Fruit fly (Drosophila melanogaster): ENCODE results near the gene CG33500.

Gene CG33500

DNA sequence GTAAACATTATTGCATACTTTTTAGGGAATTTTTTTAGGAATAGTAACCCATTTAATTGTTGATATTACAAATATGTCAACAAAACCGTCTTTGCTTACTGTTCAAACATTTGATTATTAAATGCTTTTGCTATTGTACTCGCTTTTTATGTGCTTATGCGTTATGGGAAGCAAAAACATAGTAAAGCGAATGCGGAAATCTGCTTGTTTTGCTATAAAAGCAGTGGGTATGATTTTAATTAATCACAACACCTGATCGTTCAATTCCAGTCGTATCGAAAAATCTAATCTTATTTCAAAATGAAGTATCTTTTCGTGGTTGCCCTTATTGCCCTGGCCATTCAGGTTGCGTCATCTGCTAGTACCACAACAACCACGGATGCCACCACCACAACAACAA, at the start of gene CG33500:
CG33500 (plus strand) TSS at position 301 of the 400 bp plus-strand sequence.
- TF ChIP-seq Sin3A (optimal IDR thresholded peaks at IDR 0.05) (no peak), h (optimal IDR thresholded peaks at IDR 0.05) (no peak), psq (optimal IDR thresholded peaks at IDR 0.05) (no peak), Myc (optimal IDR thresholded peaks at IDR 0.05) (no peak)

DNA sequence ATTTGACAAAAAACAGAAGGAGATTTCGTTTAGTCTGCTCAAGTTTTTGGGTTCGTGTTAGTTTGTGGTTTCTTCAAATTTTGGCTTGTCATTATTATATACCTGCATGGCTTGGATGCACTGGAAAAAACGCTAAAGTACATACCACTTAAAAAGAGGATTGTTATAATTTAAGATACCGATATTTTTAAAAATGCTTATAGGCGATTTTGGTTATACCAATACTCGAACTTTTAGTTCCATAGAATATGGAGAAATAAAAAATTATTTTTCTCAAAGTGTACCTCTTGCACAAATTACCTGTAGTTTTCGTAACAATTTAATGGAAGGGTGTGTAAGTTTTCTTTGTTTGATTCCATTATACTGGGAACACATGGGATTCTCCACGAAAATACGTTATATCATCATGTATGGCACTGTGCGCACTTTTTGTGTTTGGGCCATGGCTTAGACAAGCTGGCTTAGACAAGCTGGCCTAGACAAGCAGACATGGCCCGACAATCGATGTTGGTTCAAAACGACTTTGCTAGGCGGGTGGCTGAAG, 43.0 kb upstream of the CG33500 start, which contains the start of gene Fum3:
Fum3 (minus strand) TSS at position 494 of the 544 bp plus-strand sequence.
- TF ChIP-seq psq (optimal IDR thresholded peaks at IDR 0.05) (no peak), insv (optimal IDR thresholded peaks at IDR 0.05) (no peak), ttk (optimal IDR thresholded peaks at IDR 0.05) (no peak), h (optimal IDR thresholded peaks at IDR 0.05) (no peak), Myc (optimal IDR thresholded peaks at IDR 0.05) (no peak), Sin3A (optimal IDR thresholded peaks at IDR 0.05) (no peak)

DNA sequence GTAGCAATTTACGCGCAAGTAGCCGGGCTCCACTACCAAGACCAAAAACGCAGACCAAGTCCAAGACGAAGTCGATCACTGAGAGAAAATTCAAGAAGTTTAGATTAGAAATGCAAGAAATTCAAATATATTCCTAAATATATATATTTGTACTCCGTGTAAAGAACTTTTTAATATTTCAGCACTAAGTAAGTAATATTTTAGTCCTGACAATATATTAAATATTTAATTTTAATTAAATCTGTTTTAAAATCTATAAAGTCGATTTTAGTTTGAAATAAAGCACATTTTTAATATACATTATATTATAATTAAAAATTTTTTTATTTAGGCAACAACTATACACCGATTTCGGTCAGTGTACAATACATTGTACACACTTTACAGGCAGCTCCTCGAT, 41.5 kb upstream of the CG33500 start:
- TF ChIP-seq ttk (optimal IDR thresholded peaks at IDR 0.05) = no peak

DNA sequence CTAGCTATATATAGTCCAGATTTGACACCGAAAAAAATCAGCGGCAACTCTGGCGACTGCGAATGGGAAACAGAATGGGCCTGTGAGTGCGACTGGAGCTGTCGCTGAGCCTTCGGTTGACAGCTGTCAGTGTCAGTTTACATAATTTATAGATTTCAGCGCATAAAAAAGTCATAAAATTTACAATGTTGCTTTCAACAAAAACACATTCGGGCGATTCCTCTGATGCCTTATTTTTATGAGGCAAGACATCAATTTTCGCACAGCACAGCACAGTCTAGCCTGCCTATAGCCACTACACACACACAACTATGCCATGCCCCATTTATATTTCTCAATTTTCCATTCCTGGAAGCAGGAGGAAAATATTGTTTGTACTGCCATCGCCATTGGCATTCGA, 36.0 kb upstream of the CG33500 start:
- no peak for TF ChIP-seq ttk (optimal IDR thresholded peaks at IDR 0.05)

DNA sequence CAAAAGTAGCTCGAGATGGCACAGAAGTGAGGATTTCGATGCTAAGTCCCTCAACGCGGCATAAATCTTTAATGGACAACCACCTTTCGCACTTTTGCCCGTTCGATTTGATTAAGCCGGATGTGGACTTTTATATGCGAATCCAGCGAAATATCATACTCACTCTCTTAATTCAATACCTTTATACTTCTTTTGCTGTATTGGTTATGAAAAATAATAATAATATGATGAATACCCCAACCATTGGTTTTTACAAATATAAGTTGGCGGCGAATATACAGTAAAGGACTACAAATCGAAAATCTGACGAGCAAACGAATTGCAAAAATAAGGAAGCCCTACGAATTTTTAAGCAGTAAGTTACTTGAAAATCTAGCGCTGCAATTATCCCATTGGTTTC, 35.4 kb upstream of the CG33500 start, which contains the start of gene Vha16-3:
Vha16-3 (plus strand) TSS at position 301 of the 400 bp plus-strand sequence.
- TF ChIP-seq insv (optimal IDR thresholded peaks at IDR 0.05) = no peak
- TF ChIP-seq Sin3A (optimal IDR thresholded peaks at IDR 0.05) = no peak
- TF ChIP-seq h (optimal IDR thresholded peaks at IDR 0.05) = no peak
- TF ChIP-seq psq (optimal IDR thresholded peaks at IDR 0.05) = no peak
- TF ChIP-seq Myc (optimal IDR thresholded peaks at IDR 0.05) = no peak
- TF ChIP-seq ttk (optimal IDR thresholded peaks at IDR 0.05) = no peak

DNA sequence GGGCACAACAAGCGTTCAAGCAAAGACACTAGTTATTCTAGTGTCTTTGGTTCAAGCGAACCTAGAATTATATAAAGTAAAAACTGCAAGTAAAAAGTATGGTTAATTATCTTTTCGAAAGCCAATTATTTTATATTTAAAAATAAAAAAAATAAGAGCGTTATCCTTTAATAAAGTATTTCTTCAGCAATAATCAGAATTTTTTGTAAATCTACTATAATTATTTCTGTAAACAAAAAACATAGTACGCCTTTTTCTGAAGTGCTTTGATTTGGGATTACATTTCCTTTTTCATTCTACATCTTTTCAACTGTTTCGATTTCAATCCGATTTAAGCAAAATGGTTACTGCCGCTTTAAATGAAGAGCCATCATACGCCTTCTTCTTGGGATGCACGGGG, 33.8 kb upstream of the CG33500 start, which contains the start of gene Vha16-2:
Vha16-2 (plus strand) TSS at position 301 of the 400 bp plus-strand sequence.
- TF ChIP-seq h (optimal IDR thresholded peaks at IDR 0.05) (no peak), Myc (optimal IDR thresholded peaks at IDR 0.05) (no peak)

DNA sequence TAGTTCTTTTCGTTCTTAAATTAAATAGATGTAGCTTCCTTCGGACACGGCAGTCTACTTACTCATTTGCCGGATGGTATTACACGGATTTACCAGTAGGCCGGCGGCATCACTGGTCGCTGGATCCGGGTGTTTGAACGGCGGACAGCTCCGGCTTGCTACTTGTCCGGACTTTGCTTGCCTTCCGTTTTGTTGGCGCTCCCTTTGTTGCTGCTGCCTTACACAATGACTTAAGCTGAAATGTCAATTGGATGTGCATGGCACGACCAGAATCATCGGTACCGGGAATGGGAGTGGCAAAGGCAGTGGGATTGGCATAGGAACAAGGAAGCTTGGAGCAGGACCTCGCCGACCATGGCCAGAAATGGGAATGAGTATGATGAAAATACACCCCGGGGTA, 28.1 kb upstream of the CG33500 start:
- TF ChIP-seq psq (optimal IDR thresholded peaks at IDR 0.05) (no peak), ttk (optimal IDR thresholded peaks at IDR 0.05) (no peak), Myc (optimal IDR thresholded peaks at IDR 0.05) (no peak), insv (optimal IDR thresholded peaks at IDR 0.05) (no peak), Sin3A (optimal IDR thresholded peaks at IDR 0.05) (no peak), h (optimal IDR thresholded peaks at IDR 0.05) (no peak)

DNA sequence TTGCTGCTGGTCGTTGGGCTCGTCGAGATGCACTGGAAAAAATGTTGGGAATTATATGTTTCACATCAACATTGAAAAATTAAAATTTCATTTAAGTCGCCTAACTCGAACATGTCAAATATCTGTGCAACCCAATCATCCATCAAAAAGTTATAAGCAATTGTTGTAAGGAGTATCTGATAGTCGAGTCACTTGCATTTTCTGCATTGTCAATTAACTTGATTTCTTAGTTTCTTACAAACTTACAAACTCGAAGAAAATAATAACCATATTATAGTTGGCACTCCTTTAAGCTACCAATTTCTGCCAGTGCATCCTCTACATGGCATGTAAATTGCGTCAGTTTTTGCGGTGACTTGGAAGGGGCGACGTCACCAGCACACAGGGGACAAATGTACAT, 25.3 kb upstream of the CG33500 start:
- TF ChIP-seq h (optimal IDR thresholded peaks at IDR 0.05) (no peak), psq (optimal IDR thresholded peaks at IDR 0.05) (no peak), Sin3A (optimal IDR thresholded peaks at IDR 0.05) (no peak), Myc (optimal IDR thresholded peaks at IDR 0.05) (no peak), ttk (optimal IDR thresholded peaks at IDR 0.05) (no peak), insv (optimal IDR thresholded peaks at IDR 0.05) (no peak)

DNA sequence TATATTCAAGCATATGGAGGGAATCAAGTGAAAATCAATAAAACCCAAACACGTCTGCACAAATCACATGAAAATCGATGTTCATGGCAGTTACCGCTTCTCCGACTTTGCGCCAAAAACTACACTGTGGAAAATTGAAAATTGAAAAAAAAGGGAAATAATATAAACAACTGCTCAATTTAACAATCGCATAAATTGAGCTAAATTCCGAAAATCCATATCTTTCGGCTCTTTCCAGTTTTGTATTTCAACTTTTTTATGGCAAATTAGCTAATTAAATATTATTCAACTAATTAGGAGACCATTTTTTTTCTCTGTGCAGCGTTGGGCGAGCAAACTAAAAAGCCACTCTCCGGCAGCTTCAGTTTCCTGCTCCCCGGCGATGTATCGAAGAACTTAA, 24.0 kb upstream of the CG33500 start:
- TF ChIP-seq h (optimal IDR thresholded peaks at IDR 0.05) (no peak), Sin3A (optimal IDR thresholded peaks at IDR 0.05) (no peak), ttk (optimal IDR thresholded peaks at IDR 0.05) (no peak), Myc (optimal IDR thresholded peaks at IDR 0.05) (no peak), psq (optimal IDR thresholded peaks at IDR 0.05) (no peak), insv (optimal IDR thresholded peaks at IDR 0.05) (no peak)

DNA sequence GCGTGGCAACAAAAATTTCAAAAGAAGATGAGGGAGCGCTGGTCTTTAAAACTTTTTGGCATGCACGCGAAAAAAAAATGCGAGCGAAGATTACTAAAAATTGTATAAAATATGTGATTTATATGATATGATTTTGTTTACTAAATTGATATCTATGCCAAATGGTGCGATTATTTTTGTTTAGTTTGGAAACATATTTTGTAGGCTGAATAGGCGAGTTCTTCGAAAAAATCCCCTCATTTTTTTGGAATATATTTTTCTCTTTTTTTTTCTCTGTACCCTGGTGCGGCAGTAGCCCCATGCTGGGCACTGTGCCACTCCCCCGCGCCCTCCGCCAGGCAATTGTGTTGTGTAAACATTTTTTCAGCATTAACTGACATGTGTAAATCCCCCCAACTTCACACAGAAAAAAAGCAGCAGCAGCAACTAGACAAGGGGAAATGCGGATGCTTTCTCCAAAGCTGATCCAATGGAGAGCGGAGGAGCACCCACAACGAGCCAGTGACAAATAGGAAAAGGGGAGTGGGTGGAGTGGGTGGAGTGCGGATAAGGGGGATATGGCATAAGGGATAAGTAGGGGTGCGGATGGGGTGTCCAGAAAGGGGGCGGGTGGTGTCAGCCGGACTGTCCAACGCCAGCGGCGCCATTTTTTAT, 22.4 kb upstream of the CG33500 start:
- TF ChIP-seq insv (optimal IDR thresholded peaks at IDR 0.05) = no peak
- no peak for TF ChIP-seq Myc (optimal IDR thresholded peaks at IDR 0.05)
- no peak for TF ChIP-seq ttk (optimal IDR thresholded peaks at IDR 0.05)
- TF ChIP-seq h (optimal IDR thresholded peaks at IDR 0.05) = no peak
- TF ChIP-seq psq (optimal IDR thresholded peaks at IDR 0.05) = no peak
- TF ChIP-seq Sin3A (optimal IDR thresholded peaks at IDR 0.05) = no peak

DNA sequence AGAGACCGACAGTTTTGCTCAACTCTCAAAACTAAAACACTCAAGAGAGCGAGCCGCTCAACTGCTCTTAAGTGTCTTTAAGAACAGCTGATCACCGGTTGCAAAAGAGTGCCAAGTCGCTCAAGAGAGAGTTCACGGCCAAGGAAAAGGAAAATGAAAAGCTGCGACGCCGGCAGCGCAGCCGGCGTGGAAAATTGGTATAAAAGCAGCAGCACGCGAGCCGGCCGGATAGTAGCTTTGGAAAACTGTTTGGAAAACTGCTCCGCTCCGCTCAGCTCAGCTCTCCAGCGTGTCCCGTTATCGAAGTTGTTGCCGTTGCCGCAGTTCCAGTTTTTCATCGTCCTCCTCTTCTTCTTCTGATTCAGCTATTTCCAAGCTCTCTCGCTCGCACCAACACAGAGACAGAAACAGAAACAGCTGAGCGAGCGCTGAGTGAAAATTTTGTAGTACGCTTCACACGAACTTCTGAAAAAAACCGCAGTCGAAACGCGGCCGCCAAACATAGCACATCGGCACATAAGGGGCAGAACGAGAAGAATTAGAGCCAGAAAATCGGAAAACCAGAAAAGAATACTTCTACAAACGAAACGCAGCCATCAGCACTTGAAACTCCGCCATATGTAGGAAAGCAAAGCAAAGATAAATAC, 21.0 kb upstream of the CG33500 start, which contains the start of gene chrb:
chrb (plus strand) TSS at position 224 of the 647 bp plus-strand sequence.
- TF ChIP-seq psq (optimal IDR thresholded peaks at IDR 0.05) (no peak), ttk (optimal IDR thresholded peaks at IDR 0.05) (no peak), h (optimal IDR thresholded peaks at IDR 0.05) (no peak), Sin3A (optimal IDR thresholded peaks at IDR 0.05) (no peak), insv (optimal IDR thresholded peaks at IDR 0.05) (no peak), Myc (optimal IDR thresholded peaks at IDR 0.05) (no peak)

DNA sequence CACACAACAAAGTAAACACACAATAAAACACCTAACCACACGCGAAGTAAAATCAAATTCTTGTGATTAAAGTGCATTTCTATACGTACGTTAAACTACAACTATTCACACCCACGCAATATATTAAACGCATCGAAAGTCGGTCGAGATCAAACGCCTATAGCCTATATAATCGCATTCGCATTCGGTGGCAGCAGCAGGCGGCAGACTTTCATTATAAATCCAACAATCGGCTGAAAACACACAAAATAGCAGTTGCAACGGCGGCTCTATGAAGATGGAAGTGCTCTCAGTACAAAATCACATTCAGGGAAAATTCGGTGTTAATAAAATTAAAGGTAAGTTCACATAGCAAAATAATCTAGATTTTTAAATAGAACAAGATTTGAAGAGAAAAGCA, 20.2 kb upstream of the CG33500 start:
- TF ChIP-seq h (optimal IDR thresholded peaks at IDR 0.05) (no peak), Sin3A (optimal IDR thresholded peaks at IDR 0.05) (no peak), insv (optimal IDR thresholded peaks at IDR 0.05) (no peak), Myc (optimal IDR thresholded peaks at IDR 0.05) (no peak), psq (optimal IDR thresholded peaks at IDR 0.05) (no peak), ttk (optimal IDR thresholded peaks at IDR 0.05) (no peak)

DNA sequence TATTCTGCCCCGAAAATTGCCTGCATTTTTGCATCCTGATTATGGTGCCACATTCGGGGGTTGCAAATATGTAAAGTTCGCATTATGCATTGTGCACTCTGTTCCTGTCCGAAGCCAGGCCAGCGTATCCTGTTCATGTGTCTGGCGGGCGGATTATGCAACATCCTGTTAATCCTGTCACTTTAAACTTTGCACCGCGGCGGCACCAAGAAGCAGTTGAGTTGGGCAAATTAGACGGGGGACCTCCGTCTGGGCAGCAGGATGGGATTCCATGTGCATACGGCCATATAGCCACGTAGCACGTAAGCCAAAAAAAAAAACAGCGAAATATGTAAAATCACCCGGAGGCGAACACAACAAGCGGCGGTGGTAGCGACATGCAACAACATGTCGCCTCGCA, 18.9 kb upstream of the CG33500 start:
- TF ChIP-seq ttk (optimal IDR thresholded peaks at IDR 0.05) = no peak
- no peak for TF ChIP-seq psq (optimal IDR thresholded peaks at IDR 0.05)
- TF ChIP-seq insv (optimal IDR thresholded peaks at IDR 0.05) = no peak
- TF ChIP-seq h (optimal IDR thresholded peaks at IDR 0.05) = no peak
- no peak for TF ChIP-seq Myc (optimal IDR thresholded peaks at IDR 0.05)
- TF ChIP-seq Sin3A (optimal IDR thresholded peaks at IDR 0.05) = no peak
